Worm (Caenorhabditis elegans): Measurements from ENCODE around the gene D2007.1.
A peak's percentile ranks its signal among the peaks of the same experiment; 100 is the strongest.

The D2007.1 gene

ce11 chrIII:8109459-8110057 lies 45.7 kb upstream of the D2007.1 start:
- peak; percentile 78 for TF ChIP-seq hmg-1.2 (GFP tag; IDR thresholded peaks at IDR 0.05)
- TF ChIP-seq ztf-28 (GFP tag; IDR thresholded peaks at IDR 0.05) = peak; percentile 74; the same call in 1 of the 2 replicates
- TF ChIP-seq egl-18 (GFP tag; IDR thresholded peaks at IDR 0.05) = no peak
- peak; percentile 90 for TF ChIP-seq egl-44 (GFP tag; IDR thresholded peaks at IDR 0.05)
- TF ChIP-seq ztf-6 (GFP tag; IDR thresholded peaks at IDR 0.05) = peak; percentile 83
- peak; percentile 52 for TF ChIP-seq egrh-3 (GFP tag; IDR thresholded peaks at IDR 0.05)
- peak; percentile 62 for TF ChIP-seq snpc-1.1 (tag; optimal IDR thresholded peaks at IDR 0.05; ENCODE audit: insufficient read depth)
- no peak for TF ChIP-seq Y79H2A.3 (GFP tag; conservative IDR thresholded peaks at IDR 0.05)
- no peak for TF ChIP-seq bed-1 (GFP tag; IDR thresholded peaks at IDR 0.05)
- TF ChIP-seq let-607 (tag; optimal IDR thresholded peaks at IDR 0.05) = peak; percentile 39 to 67
- TF ChIP-seq nfya-2 (GFP tag; IDR thresholded peaks at IDR 0.05) = 0 out of 2 replicates have a peak, but pooled peaks have one; percentile 20
- TF ChIP-seq ceh-79 (tag; optimal IDR thresholded peaks at IDR 0.05) = peak; percentile 37
- peak; percentile 89 for TF ChIP-seq dox-1 (GFP tag; IDR thresholded peaks at IDR 0.05)
- no peak for TF ChIP-seq ccch-3 (GFP tag; optimal IDR thresholded peaks at IDR 0.05)
- TF ChIP-seq ceh-91 (GFP tag; IDR thresholded peaks at IDR 0.05) = peak; percentile 40; the same call in 1 of the 2 replicates
- TF ChIP-seq lin-54 (GFP tag; optimal IDR thresholded peaks at IDR 0.05) = peak; percentile 72
- TF ChIP-seq snpc-1.3 (tag; optimal IDR thresholded peaks at IDR 0.05; ENCODE audit: insufficient read depth) = peak; percentile 69
- peak in 2 of 3 experiments; percentile 4 to 81 for TF ChIP-seq lin-35 (GFP tag; optimal IDR thresholded peaks at IDR 0.05)
- TF ChIP-seq F39B2.1 (GFP tag; IDR thresholded peaks at IDR 0.05) = no peak
- peak; percentile 24 for TF ChIP-seq athp-1 (tag; optimal IDR thresholded peaks at IDR 0.05)
- TF ChIP-seq rpc-1 (optimal IDR thresholded peaks at IDR 0.05) = peak; percentile 88
- TF ChIP-seq rpc-1 (tag; optimal IDR thresholded peaks at IDR 0.05) = peak; percentile 94
- TF ChIP-seq C17E4.6 (GFP tag; IDR thresholded peaks at IDR 0.05) = peak; percentile 53; the same call in 1 of the 2 replicates
- TF ChIP-seq ama-1 (optimal IDR thresholded peaks at IDR 0.05) = no peak
- peak in 1 of 2 experiments; percentile 90 for TF ChIP-seq ama-1 (GFP tag; optimal IDR thresholded peaks at IDR 0.05)
- TF ChIP-seq cebp-1 (GFP tag; IDR thresholded peaks at IDR 0.05) = no peak
- TF ChIP-seq cebp-1 (tag; optimal IDR thresholded peaks at IDR 0.05) = peak; percentile 73
- TF ChIP-seq ztf-3 (GFP tag; optimal IDR thresholded peaks at IDR 0.05) = no peak
- peak; percentile 91 for TF ChIP-seq F23B12.7 (tag; optimal IDR thresholded peaks at IDR 0.05; ENCODE audit: insufficient read depth)
- TF ChIP-seq T26A5.8 (tag; optimal IDR thresholded peaks at IDR 0.05) = peak; percentile 61
- TF ChIP-seq zfh-2 (GFP tag; conservative IDR thresholded peaks at IDR 0.05) = peak; percentile 48; the same call in 1 of the 2 replicates
- peak; percentile 55 for TF ChIP-seq repo-1 (tag; optimal IDR thresholded peaks at IDR 0.05)
- peak; percentile 63 for TF ChIP-seq madf-10 (tag; optimal IDR thresholded peaks at IDR 0.05)
- peak; percentile 83 for TF ChIP-seq Y56A3A.18 (GFP tag; IDR thresholded peaks at IDR 0.05)
- TF ChIP-seq pbrm-1 (GFP tag; IDR thresholded peaks at IDR 0.05) = peak; percentile 85
- TF ChIP-seq nfyb-1 (GFP tag; IDR thresholded peaks at IDR 0.05) = peak; percentile 86
- peak; percentile 88 for TF ChIP-seq zim-3 (tag; optimal IDR thresholded peaks at IDR 0.05)
- peak; percentile 76 for TF ChIP-seq mes-4 (tag; optimal IDR thresholded peaks at IDR 0.05)
- TF ChIP-seq sptf-2 (GFP tag; optimal IDR thresholded peaks at IDR 0.05) = peak; percentile 39
- peak; percentile 72 for TF ChIP-seq madf-6 (GFP tag; IDR thresholded peaks at IDR 0.05)
- TF ChIP-seq ztf-18 (tag; optimal IDR thresholded peaks at IDR 0.05) = peak; percentile 77
- peak; percentile 83 for TF ChIP-seq T07F8.4 (tag; optimal IDR thresholded peaks at IDR 0.05)
- no peak for TF ChIP-seq unc-62 (GFP tag; optimal IDR thresholded peaks at IDR 0.05)
- TF ChIP-seq efl-1 (GFP tag; optimal IDR thresholded peaks at IDR 0.05) = peak; percentile 4
- TF ChIP-seq lin-26 (GFP tag; IDR thresholded peaks at IDR 0.05) = peak; percentile 95
- TF ChIP-seq hlh-26 (GFP tag; conservative IDR thresholded peaks at IDR 0.05) = no peak
- TF ChIP-seq gei-17 (GFP tag; optimal IDR thresholded peaks at IDR 0.05) = peak; percentile 54
